Worm (Caenorhabditis elegans) whole organism, L1 larva: ENCODE results near the gene F08H9.4.

ENCODE experiments used
- dpl-1 ChIP-seq, 3 experiments: fragments of 150-350 bp in 2 of 3; sonication (generic microtip) in 1 of 3; optimal IDR thresholded peaks; 2 replicates each; lab custom pipeline; 2014 to 2017; ENCODE audit warnings: missing biosample characterization in 3 of 3, missing genetic modification characterization in 3 of 3, missing genetic modification reagents in 3 of 3
- hlh-17 ChIP-seq: fragments of 200-800 bp; sonication (Bioruptor generic); optimal IDR thresholded peaks from 2 replicates; lab custom pipeline; 2018; ENCODE audit warnings: missing genetic modification characterization, mild to moderate bottlenecking, missing compliant biosample characterization, moderate library complexity, borderline replicate concordance
- irx-1 ChIP-seq: sonication (generic microtip); optimal IDR thresholded peaks from 2 replicates; lab custom pipeline; 2016; ENCODE audit warnings: missing genetic modification characterization, missing compliant biosample characterization
- lin-39 ChIP-seq: fragments of 150-350 bp; optimal IDR thresholded peaks from 2 replicates; lab custom pipeline; 2014; ENCODE audit warnings: missing biosample characterization, missing genetic modification reagents, missing genetic modification characterization
- nhr-11 ChIP-seq: fragments of 150-350 bp; optimal IDR thresholded peaks from 2 replicates; lab custom pipeline; 2014; ENCODE audit warnings: missing biosample characterization, missing genetic modification characterization
- nhr-71 ChIP-seq: sonication (generic microtip); optimal IDR thresholded peaks from 2 replicates; lab custom pipeline; 2016; ENCODE audit warnings: mild to moderate bottlenecking, missing genetic modification characterization, moderate library complexity, missing compliant biosample characterization
- nhr-77 ChIP-seq: fragments of 150-350 bp; optimal IDR thresholded peaks from 2 replicates; lab custom pipeline; 2014; ENCODE audit warnings: missing biosample characterization, missing genetic modification characterization
- pax-3 ChIP-seq: fragments of 200-800 bp; sonication (Bioruptor generic); optimal IDR thresholded peaks from 2 replicates; lab custom pipeline; 2018; ENCODE audit warnings: mild to moderate bottlenecking, missing genetic modification characterization, moderate library complexity, missing compliant biosample characterization
- swsn-7 ChIP-seq: sonication (generic microtip); optimal IDR thresholded peaks from 2 replicates; lab custom pipeline; 2016; ENCODE audit warnings: missing genetic modification characterization, missing compliant biosample characterization
- unc-62 ChIP-seq: fragments of 150-350 bp; optimal IDR thresholded peaks from 2 replicates; lab custom pipeline; 2014; ENCODE audit warnings: missing biosample characterization, missing genetic modification reagents, missing genetic modification characterization
- unc-98 ChIP-seq: fragments of 200-800 bp; sonication (Bioruptor generic); IDR thresholded peaks from 2 replicates; pipeline ENCODE4 v1.3.6; 2022; ENCODE audit warnings: missing genetic modification characterization, missing compliant biosample characterization

DNA sequence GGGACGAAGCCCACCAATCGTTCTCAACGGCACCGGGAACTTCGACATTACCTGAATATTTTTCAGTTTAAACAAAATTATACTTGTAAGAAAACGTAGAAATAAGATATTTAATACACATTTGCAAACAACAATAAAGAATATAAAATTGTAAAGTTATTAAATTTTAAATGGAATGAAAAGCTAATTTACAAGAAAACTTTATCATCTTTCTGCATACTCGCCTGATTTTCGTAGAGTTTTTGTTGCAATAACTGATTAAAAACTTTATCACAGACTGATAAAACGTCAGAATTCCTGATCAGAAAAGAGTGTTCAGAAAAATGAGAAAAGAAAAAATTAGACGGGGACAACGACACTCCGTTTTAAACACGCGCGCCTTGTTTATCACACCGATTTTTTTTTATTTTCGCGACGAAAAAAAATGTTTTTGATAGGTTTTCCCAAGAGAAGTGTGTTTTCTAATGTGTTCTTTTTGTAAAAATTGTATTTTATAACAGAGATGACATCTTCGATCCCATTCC, 16.9 kb downstream of the F08H9.4 start, which contains the start of the genes dlat-1 and fntb-1:
- no peak for TF ChIP-seq nhr-11 (tag; lab: Kevin White, UChicago)
- TF ChIP-seq swsn-7 (tag; lab: Kevin White, UChicago): no peak
- TF ChIP-seq unc-98 (GFP tag; lab: Robert Waterston, UW): no peak
- TF ChIP-seq irx-1: no peak
- peak in 2 of 3 experiments; percentile 4 to 32 for TF ChIP-seq dpl-1 (GFP tag; optimal IDR thresholded peaks at IDR 0.05; lab: Kevin White, UChicago)
- TF ChIP-seq unc-62 (GFP tag; lab: Kevin White, UChicago): no peak
- no peak for TF ChIP-seq hlh-17 (GFP tag; lab: Kevin White, UChicago)
- TF ChIP-seq pax-3: no peak
- peak; percentile 29 for TF ChIP-seq nhr-71 (tag; lab: Kevin White, UChicago)
- TF ChIP-seq lin-39 (tag; lab: Kevin White, UChicago): no peak
- no peak for TF ChIP-seq nhr-77 (tag; lab: Kevin White, UChicago)
